Worm (Caenorhabditis elegans): Measurements from ENCODE around the gene ntc-1.

ntc-1 gene

ce11 chrX:4840653-4841052, 25.2 kb upstream of the ntc-1 start:
- no peak for TF ChIP-seq ceh-32 (tag; optimal IDR thresholded peaks at IDR 0.05; ENCODE audit: poor library complexity)
- no peak for TF ChIP-seq daf-8 (GFP tag; IDR thresholded peaks at IDR 0.05)
- no peak for TF ChIP-seq saeg-2 (GFP tag; IDR thresholded peaks at IDR 0.05)
- TF ChIP-seq ces-1 (GFP tag; optimal IDR thresholded peaks at IDR 0.05) = no peak
- peak in 1 of 2 experiments; percentile 91 for TF ChIP-seq unc-62 (GFP tag; optimal IDR thresholded peaks at IDR 0.05 in 1 of 2)
- TF ChIP-seq unc-62 (tag; optimal IDR thresholded peaks at IDR 0.05) = no peak
- no peak for TF ChIP-seq daf-12 (tag; optimal IDR thresholded peaks at IDR 0.05)
- TF ChIP-seq daf-19 (GFP tag; conservative IDR thresholded peaks at IDR 0.05) = no peak
- TF ChIP-seq F37D6.2 (tag; optimal IDR thresholded peaks at IDR 0.05) = no peak

ce11 chrX:4842305-4842704, 23.6 kb upstream of the ntc-1 start:
- TF ChIP-seq set-16 (GFP tag; IDR thresholded peaks at IDR 0.05) (peak; percentile 47), zfp-3 (GFP tag; conservative IDR thresholded peaks at IDR 0.05) (no peak)

- TF ChIP-seq unc-62 (GFP tag; optimal IDR thresholded peaks at IDR 0.05 in 1 of 2) (peak in 1 of 2 experiments; percentile 92), unc-62 (tag; optimal IDR thresholded peaks at IDR 0.05) (no peak), gei-8 (GFP tag; optimal IDR thresholded peaks at IDR 0.05) (no peak), aha-1 (tag) (peak; percentile 20)
Measured at ce11 chrX:4844765-4845164, 21.1 kb upstream of the ntc-1 start.

ce11 chrX:4853060-4853459, 12.8 kb upstream of the ntc-1 start, which contains the start of gene F39C12.1:
TSS of gene F39C12.1 (minus strand) at chrX:4853195.
- TF ChIP-seq D1046.2 (GFP tag; IDR thresholded peaks at IDR 0.05) (no peak), lim-7 (GFP tag; IDR thresholded peaks at IDR 0.05) (no peak), mxl-3 (GFP tag; optimal IDR thresholded peaks at IDR 0.05) (peak; percentile 80), dmd-6 (GFP tag; IDR thresholded peaks at IDR 0.05) (peak; percentile 76), hif-1 (tag; optimal IDR thresholded peaks at IDR 0.05) (peak in 1 of 2 experiments; percentile 61), hlh-11 (tag; optimal IDR thresholded peaks at IDR 0.05) (peak; percentile 80), nhr-111 (GFP tag; optimal IDR thresholded peaks at IDR 0.05) (no peak), php-3 (GFP tag; IDR thresholded peaks at IDR 0.05) (peak; percentile 81), set-16 (GFP tag; IDR thresholded peaks at IDR 0.05) (no peak), mes-2 (tag; optimal IDR thresholded peaks at IDR 0.05; ENCODE audit: poor library complexity, severe bottlenecking) (peak; percentile 90), nhr-28 (tag; optimal IDR thresholded peaks at IDR 0.05) (peak; percentile 82), dve-1 (tag; optimal IDR thresholded peaks at IDR 0.05; ENCODE audit: insufficient read depth) (peak; percentile 82), hmg-1.1 (GFP tag; IDR thresholded peaks at IDR 0.05) (0 out of 2 replicates have a peak, but pooled peaks have one; percentile 23), daf-16 (GFP tag; optimal IDR thresholded peaks at IDR 0.05) (no peak), daf-16 (tag; optimal IDR thresholded peaks at IDR 0.05) (peak; percentile 90), pqm-1 (tag; optimal IDR thresholded peaks at IDR 0.05) (peak; percentile 78), nhr-6 (tag; optimal IDR thresholded peaks at IDR 0.05) (peak; percentile 11)

ce11 chrX:4859582-4860095, 6.3 kb upstream of the ntc-1 start, which contains the start of gene add-1:
TSS of gene add-1 (minus strand) at chrX:4860045.
- TF ChIP-seq ces-1 (GFP tag; optimal IDR thresholded peaks at IDR 0.05) = peak; percentile 37
- no peak for TF ChIP-seq unc-62 (GFP tag; optimal IDR thresholded peaks at IDR 0.05 in 1 of 2)
- no peak for TF ChIP-seq unc-62 (tag; optimal IDR thresholded peaks at IDR 0.05)

ce11 chrX:4861413-4861812, 4.5 kb upstream of the ntc-1 start:
- TF ChIP-seq Y75B8A.6 (GFP tag; IDR thresholded peaks at IDR 0.05) = no peak
- TF ChIP-seq pqm-1 (tag; optimal IDR thresholded peaks at IDR 0.05) = peak; percentile 58
- no peak for TF ChIP-seq php-3 (GFP tag; IDR thresholded peaks at IDR 0.05)
- TF ChIP-seq daf-16 (GFP tag; optimal IDR thresholded peaks at IDR 0.05) = no peak
- TF ChIP-seq daf-16 (tag; optimal IDR thresholded peaks at IDR 0.05) = peak; percentile 63
- TF ChIP-seq daf-12 (tag; optimal IDR thresholded peaks at IDR 0.05) = no peak
- TF ChIP-seq Y5F2A.4 (GFP tag; optimal IDR thresholded peaks at IDR 0.05) = no peak

All from whole organism, L4 larva.